Fruit fly (Drosophila melanogaster): ENCODE measurements around the gene mfr.

mfr gene

DNA sequence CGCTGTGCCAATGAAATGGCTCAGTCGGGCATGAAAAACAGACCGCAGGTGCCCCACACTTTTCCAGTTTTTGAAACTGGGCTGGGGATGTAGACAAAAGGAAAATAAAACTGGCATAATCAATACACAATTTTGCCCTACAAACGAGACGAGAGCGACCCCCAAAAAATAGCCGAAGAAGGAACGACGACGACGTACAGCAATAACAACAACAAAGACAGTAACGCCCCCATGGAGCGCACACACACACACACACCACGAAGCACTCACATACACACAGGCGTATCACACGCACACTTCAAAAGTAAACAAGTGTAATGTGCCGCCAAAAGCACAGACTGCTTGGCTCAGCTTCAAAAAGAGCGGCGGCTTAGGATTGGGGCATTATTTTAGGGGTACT lies 39.0 kb upstream of the mfr start:
- TF ChIP-seq Eip75B (GFP tag; optimal IDR thresholded peaks at IDR 0.05) (no peak), fkh (GFP tag; optimal IDR thresholded peaks at IDR 0.05) (peak; percentile 50)

DNA sequence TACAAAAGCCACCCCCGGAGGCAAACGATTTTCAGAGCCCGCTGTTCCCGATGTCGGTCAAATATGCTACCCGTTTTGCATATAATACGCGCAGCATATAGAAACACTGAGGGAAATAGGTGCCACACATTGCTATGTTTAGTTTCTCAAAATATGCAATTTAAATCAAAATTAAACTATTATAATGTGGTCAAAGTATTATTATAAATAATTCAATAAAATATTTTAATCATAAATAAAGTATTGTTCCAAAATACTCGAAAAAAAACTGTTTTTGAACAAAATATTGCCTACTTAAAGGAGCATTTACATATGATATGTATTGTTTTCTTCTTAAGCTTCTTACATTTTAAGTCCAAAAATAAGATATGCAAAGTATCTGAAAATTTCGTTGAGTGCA lies 38.5 kb upstream of the mfr start:
- TF ChIP-seq eg (GFP tag; IDR thresholded peaks at IDR 0.05) (0 out of 3 replicates have a peak, but pooled peaks have one; percentile 17), CG3919 (GFP tag; optimal IDR thresholded peaks at IDR 0.05) (no peak), CG6276 (GFP tag; optimal IDR thresholded peaks at IDR 0.05) (peak; percentile 3), CG32006 (GFP tag; optimal IDR thresholded peaks at IDR 0.05) (peak; percentile 18), CG15336 (GFP tag; IDR thresholded peaks at IDR 0.05) (peak; percentile 41)

DNA sequence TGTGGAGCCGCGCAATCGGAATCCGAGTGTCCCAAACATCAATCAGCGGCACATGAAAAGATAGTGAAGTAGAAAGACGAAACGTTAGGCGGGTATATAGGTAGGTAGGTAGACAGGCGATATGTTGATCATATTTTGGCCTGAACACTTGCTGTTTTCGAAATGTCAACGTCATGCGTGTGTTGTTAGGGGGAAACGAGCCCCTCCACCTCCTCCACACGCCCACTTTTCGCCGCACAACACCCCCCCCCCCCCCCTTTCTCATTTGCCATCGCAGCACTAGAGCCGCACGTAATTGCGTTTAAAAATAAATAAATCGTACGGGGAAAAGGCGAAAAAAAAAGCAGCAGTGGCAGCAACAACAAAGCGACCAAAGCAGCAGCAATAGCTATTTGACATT lies 37.4 kb upstream of the mfr start:
- TF ChIP-seq CG7368 (GFP tag; optimal IDR thresholded peaks at IDR 0.05) (no peak), CG6163 (GFP tag; IDR thresholded peaks at IDR 0.05) (no peak), CG32006 (GFP tag; optimal IDR thresholded peaks at IDR 0.05) (no peak), Hr38 (GFP tag; optimal IDR thresholded peaks at IDR 0.05) (no peak)

DNA sequence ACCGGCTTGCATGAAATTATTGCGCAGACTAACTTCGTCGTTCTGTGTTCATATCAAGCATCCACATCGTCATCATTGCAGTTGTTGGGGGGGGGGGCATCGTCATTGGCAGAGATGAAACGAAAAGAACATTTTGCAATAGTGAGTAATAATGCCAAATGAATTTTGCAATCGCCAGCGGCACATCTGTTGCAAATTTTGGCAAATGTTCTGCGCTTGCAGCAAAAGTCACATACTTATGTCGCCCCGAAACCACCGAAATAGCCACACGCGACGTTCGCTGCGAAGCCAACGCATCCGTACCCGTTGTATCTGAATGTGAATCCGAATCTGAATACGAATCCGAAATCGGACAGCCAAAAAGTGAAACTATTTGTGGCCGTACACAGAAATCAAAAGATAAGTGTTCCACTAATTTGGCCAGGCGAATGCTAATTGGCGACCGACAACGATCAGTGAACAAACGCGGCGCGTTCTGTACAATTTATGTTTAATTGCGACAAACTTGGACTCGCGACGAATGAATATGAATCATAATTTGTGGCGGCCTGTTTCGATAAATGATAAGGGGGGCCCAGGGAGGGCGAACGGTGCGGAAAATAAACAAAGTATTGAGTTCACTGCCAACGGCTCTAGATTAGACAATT lies 35.5 kb upstream of the mfr start:
- TF ChIP-seq CG4318 (GFP tag; optimal IDR thresholded peaks at IDR 0.05) (no peak), net (GFP tag; optimal IDR thresholded peaks at IDR 0.05) (peak; percentile 55), CG34406 (GFP tag; optimal IDR thresholded peaks at IDR 0.05) (no peak), Met (GFP tag; optimal IDR thresholded peaks at IDR 0.05) (no peak), fkh (GFP tag; optimal IDR thresholded peaks at IDR 0.05) (peak; percentile 58), CG11902 (GFP tag; optimal IDR thresholded peaks at IDR 0.05) (no peak), fd59A (GFP tag; optimal IDR thresholded peaks at IDR 0.05) (no peak)

DNA sequence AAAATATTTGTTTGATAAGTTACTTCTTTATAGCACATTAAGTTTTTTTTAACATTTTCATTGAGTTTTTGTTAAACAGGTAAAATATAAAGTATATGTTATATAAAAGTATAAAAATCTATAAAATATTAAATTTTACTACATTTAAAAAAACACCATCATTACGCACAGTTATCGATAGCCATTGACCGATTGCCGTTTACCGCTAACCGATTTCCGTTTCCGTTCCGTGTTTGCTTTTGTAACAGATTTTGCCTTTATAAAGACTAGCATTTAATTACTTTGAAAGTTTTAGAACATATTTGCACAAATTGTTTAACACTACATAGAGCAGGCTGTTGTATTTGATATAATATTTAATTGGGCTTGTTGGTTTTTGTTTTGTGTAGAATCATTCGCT lies 27.2 kb upstream of the mfr start:
- TF ChIP-seq salr (GFP tag; optimal IDR thresholded peaks at IDR 0.05) (no peak), Gug (GFP tag; IDR thresholded peaks at IDR 0.05) (no peak), Ets96B (tag; optimal IDR thresholded peaks at IDR 0.05) (no peak), CG8632 (GFP tag; optimal IDR thresholded peaks at IDR 0.05) (no peak), CG6276 (GFP tag; optimal IDR thresholded peaks at IDR 0.05) (no peak), CG3919 (GFP tag; optimal IDR thresholded peaks at IDR 0.05) (no peak), achi (GFP tag; optimal IDR thresholded peaks at IDR 0.05) (no peak), CG34406 (GFP tag; optimal IDR thresholded peaks at IDR 0.05) (no peak), CG16779 (tag; optimal IDR thresholded peaks at IDR 0.05) (no peak), topi (GFP tag; optimal IDR thresholded peaks at IDR 0.05) (no peak), lz (GFP tag; optimal IDR thresholded peaks at IDR 0.05) (no peak), fd59A (GFP tag; optimal IDR thresholded peaks at IDR 0.05) (no peak), pdm3 (GFP tag; optimal IDR thresholded peaks at IDR 0.05) (no peak), Hr39 (GFP tag; optimal IDR thresholded peaks at IDR 0.05) (no peak)

DNA sequence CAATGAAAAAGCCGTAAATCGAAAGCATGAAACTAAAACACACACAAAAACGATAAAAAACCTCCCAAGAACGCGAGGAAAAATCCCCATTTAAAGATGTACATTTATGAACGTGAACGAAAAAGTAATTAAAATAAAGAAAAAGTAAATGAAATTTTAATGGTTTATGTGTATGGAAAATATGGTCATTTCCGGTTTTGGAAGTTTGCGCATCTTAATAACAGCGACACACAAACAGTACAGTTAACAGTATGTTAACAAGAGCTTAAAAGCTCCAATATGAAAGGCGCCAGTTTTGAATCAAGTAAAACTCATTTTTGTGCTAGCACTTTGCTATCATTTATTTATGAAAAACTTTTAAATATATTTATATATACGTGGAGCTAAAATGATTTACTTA lies 19.4 kb upstream of the mfr start:
- peak; percentile 36 for TF ChIP-seq Sox102F (GFP tag; optimal IDR thresholded peaks at IDR 0.05)
- peak; percentile 38 for TF ChIP-seq Met (GFP tag; optimal IDR thresholded peaks at IDR 0.05)
- peak; percentile 88 for TF ChIP-seq Eip78C (GFP tag)
- no peak for TF ChIP-seq lz (GFP tag; optimal IDR thresholded peaks at IDR 0.05)
- TF ChIP-seq ss (GFP tag; optimal IDR thresholded peaks at IDR 0.05) = no peak

DNA sequence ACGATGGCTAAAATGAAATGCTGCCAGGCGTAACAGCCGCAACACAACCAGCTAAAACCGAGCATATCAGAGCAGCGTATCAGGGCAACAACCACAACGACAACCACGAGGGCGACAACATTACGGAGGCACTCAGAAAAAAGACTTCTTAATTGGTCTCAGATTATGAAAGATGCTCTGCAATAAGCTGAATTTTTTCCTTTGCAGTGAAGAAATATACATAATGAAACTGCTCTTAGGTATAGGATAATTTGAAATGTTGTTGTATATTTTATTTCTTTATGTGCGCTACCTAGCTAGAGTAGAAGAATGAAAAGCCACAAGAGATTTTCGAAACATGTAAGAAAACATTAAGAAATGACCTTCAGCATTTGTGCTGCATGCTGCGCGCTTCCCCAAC lies 17.1 kb upstream of the mfr start:
- TF ChIP-seq CG34406 (GFP tag; optimal IDR thresholded peaks at IDR 0.05) (no peak), Eip78C (GFP tag) (peak; percentile 51), CG8632 (GFP tag; optimal IDR thresholded peaks at IDR 0.05) (no peak), CG15336 (GFP tag; IDR thresholded peaks at IDR 0.05) (0 out of 2 replicates have a peak, but pooled peaks have one; percentile 33), Hr4 (GFP tag; optimal IDR thresholded peaks at IDR 0.05) (peak; percentile 33), dac (GFP tag; optimal IDR thresholded peaks at IDR 0.05) (no peak)

Measured in whole organism, prepupa.